Worm (Caenorhabditis elegans) whole organism, L4/young adult: ENCODE data around the gene F15B9.6.

Source experiments
- dao-5 ChIP-seq: sonication (generic microtip); optimal IDR thresholded peaks from 2 replicates; lab custom pipeline; 2016; ENCODE audit warnings: missing genotype, missing genetic modification characterization, moderate library complexity, missing compliant biosample characterization
- him-1 ChIP-seq: sonication (generic microtip); optimal IDR thresholded peaks from 2 replicates; lab custom pipeline; 2016; ENCODE audit warnings: missing genotype, missing genetic modification reagents, missing genetic modification characterization, missing compliant biosample characterization

DNA sequence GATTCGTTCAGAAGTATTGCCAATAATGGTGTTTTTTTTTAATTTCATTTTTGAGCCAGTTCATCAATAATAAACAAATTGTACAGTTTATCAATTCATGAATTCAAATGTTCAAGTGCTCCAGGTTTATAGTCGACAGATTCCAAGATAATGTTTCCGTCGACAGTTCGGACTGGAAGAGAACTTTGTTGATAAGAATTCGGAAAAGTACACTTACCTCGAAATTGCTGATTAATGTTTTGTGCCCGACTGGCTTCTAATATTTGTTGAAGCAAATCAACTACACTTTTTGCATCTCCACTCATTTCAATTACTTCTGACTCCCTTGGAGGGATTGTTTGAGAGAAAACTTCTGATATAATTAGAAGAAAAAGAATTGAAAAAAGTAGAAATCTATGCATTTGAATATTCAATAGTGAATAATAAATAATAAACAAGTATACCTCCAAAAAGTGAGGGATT lies 35.2 kb downstream of the F15B9.6 start, which contains the start of gene W07G4.8:
- no peak for TF ChIP-seq him-1
- no peak for TF ChIP-seq dao-5 (tag; lab: Kevin White, UChicago)
